Fruit fly (Drosophila melanogaster) whole organism, pupa: ENCODE measurements around the gene CG43394.

Experiments
- CG10348 ChIP-seq: fragments of 200-800 bp; sonication (Bioruptor generic); IDR thresholded peaks from 2 replicates; pipeline ENCODE4 v1.3.6; 2022; ENCODE audit warnings: missing biosample characterization, missing genetic modification characterization
- CG14655 ChIP-seq: fragments of 200-800 bp; sonication (Bioruptor generic); optimal IDR thresholded peaks from 3 replicates; lab custom pipeline; 2017; ENCODE audit warnings: mild to moderate bottlenecking, missing biosample characterization, missing genetic modification reagents, missing genetic modification characterization
- CG15710 ChIP-seq: fragments of 200-800 bp; sonication (Bioruptor generic); optimal IDR thresholded peaks from 2 replicates; lab custom pipeline; 2018; ENCODE audit warnings: missing biosample characterization, mild to moderate bottlenecking, missing genetic modification characterization, moderate library complexity
- CG17806 ChIP-seq: fragments of 200-800 bp; sonication (Bioruptor generic); optimal IDR thresholded peaks from 2 replicates; lab custom pipeline; 2018; ENCODE audit warnings: missing biosample characterization, mild to moderate bottlenecking, missing genetic modification characterization, moderate library complexity
- CG32121 ChIP-seq: fragments of 200-800 bp; sonication (Bioruptor generic); IDR thresholded peaks from 2 replicates; pipeline ENCODE4 v1.3.6; 2022; ENCODE audit warnings: missing biosample characterization, missing genetic modification characterization
- CG34367 ChIP-seq: fragments of 200-800 bp; sonication (Bioruptor generic); optimal IDR thresholded peaks from 2 replicates; lab custom pipeline; 2018; ENCODE audit warnings: missing biosample characterization, mild to moderate bottlenecking, missing genetic modification characterization
- CG4496 ChIP-seq: fragments of 200-800 bp; sonication (Bioruptor generic); IDR thresholded peaks from 3 replicates; pipeline ENCODE4 v1.3.6; 2022; ENCODE audit warnings: missing biosample characterization, missing genetic modification characterization
- D1 ChIP-seq: fragments of 200-800 bp; sonication (Bioruptor generic); optimal IDR thresholded peaks from 2 replicates; lab custom pipeline; 2018; ENCODE audit warnings: missing biosample characterization, mild to moderate bottlenecking, missing genetic modification characterization, moderate library complexity
- Ets98B ChIP-seq: fragments of 200-800 bp; sonication (Bioruptor generic); IDR thresholded peaks from 2 replicates; pipeline ENCODE4 v1.3.6; 2022; ENCODE audit warnings: missing biosample characterization, missing genetic modification characterization
- gl ChIP-seq: fragments of 200-800 bp; sonication (Bioruptor generic); optimal IDR thresholded peaks from 2 replicates; lab custom pipeline; 2018; ENCODE audit warnings: missing biosample characterization, mild to moderate bottlenecking, missing genetic modification characterization
- rn ChIP-seq: fragments of 200-800 bp; sonication (Bioruptor generic); IDR thresholded peaks from 2 replicates; pipeline ENCODE4 v1.3.6; 2022; ENCODE audit warnings: missing biosample characterization, missing genetic modification characterization

dm6 chr2L:8104706-8105105 is 40.9 kb upstream of the CG43394 start:
- TF ChIP-seq D1 (tag; lab: Kevin White, UChicago) (no peak), CG17806 (tag; lab: Kevin White, UChicago) (no peak), CG15710 (tag; lab: Kevin White, UChicago) (no peak), CG4496 (no peak), rn (GFP tag; lab: Robert Waterston, UW) (no peak), CG34367 (tag; lab: Kevin White, UChicago) (no peak), gl (no peak), CG10348 (no peak), CG32121 (GFP tag; lab: Robert Waterston, UW) (no peak), Ets98B (GFP tag; lab: Robert Waterston, UW) (no peak), CG14655 (GFP tag; lab: Kevin White, UChicago) (no peak)
